Worm (Caenorhabditis elegans) whole organism, young adult: ENCODE data around the gene K03A11.4.

ENCODE experiments used
- B0019.2 ChIP-seq: fragments of 200-800 bp; sonication (Bioruptor generic); conservative IDR thresholded peaks from 2 replicates; pipeline ENCODE4 v1.3.6; 2022; ENCODE audit warnings: missing genetic modification reagents, missing genetic modification characterization, missing compliant biosample characterization
- C17E4.6 ChIP-seq: fragments of 200-800 bp; sonication (Bioruptor generic); IDR thresholded peaks from 2 replicates; pipeline ENCODE4 v1.3.6; 2022; ENCODE audit warnings: missing genetic modification reagents, missing genetic modification characterization, missing compliant biosample characterization
- F22D6.2 ChIP-seq: sonication (generic microtip); optimal IDR thresholded peaks from 2 replicates; lab custom pipeline; 2016; ENCODE audit warnings: mild to moderate bottlenecking, missing genetic modification characterization, missing compliant biosample characterization
- F57A8.1 ChIP-seq: fragments of 200-800 bp; sonication (Bioruptor generic); optimal IDR thresholded peaks from 2 replicates; lab custom pipeline; 2018; ENCODE audit warnings: mild to moderate bottlenecking, missing genetic modification characterization, moderate library complexity, missing compliant biosample characterization
- Y53F4B.3 ChIP-seq: fragments of 200-800 bp; sonication (Bioruptor generic); IDR thresholded peaks from 2 replicates; pipeline ENCODE4 v1.3.6; 2022; ENCODE audit warnings: missing genetic modification reagents, missing genetic modification characterization, missing compliant biosample characterization
- Y79H2A.3 ChIP-seq: fragments of 200-800 bp; sonication (Bioruptor generic); conservative IDR thresholded peaks from 2 replicates; pipeline ENCODE4 v1.3.6; 2022; ENCODE audit warnings: missing genetic modification reagents, missing genetic modification characterization, missing compliant biosample characterization
- akir-1 ChIP-seq: fragments of 200-800 bp; sonication (Bioruptor generic); optimal IDR thresholded peaks from 2 replicates; lab custom pipeline; 2018; ENCODE audit warnings: mild to moderate bottlenecking, missing genetic modification characterization, moderate library complexity, missing compliant biosample characterization
- ama-1 ChIP-seq, 3 experiments: fragments of 150-350 bp in 1 of 3; sonication (generic microtip) in 2 of 3; optimal IDR thresholded peaks; 2 replicates each; lab custom pipeline; 2014 to 2018; ENCODE audit warnings: missing biosample characterization in 2 of 3, missing genetic modification characterization in 2 of 3, missing genetic modification reagents in 2 of 3
- athp-1 ChIP-seq: sonication (generic microtip); optimal IDR thresholded peaks from 2 replicates; lab custom pipeline; 2017; ENCODE audit warnings: mild to moderate bottlenecking, missing genetic modification characterization, missing compliant biosample characterization
- ceh-40 ChIP-seq: fragments of 200-800 bp; sonication (Bioruptor generic); IDR thresholded peaks from 2 replicates; pipeline ENCODE4 v1.3.6; 2022; ENCODE audit warnings: missing genetic modification characterization, missing compliant biosample characterization
- ceh-58 ChIP-seq: fragments of 200-800 bp; sonication (Bioruptor generic); IDR thresholded peaks from 2 replicates; pipeline ENCODE4 v1.3.6; 2022; ENCODE audit warnings: missing genetic modification characterization, missing compliant biosample characterization
- dox-1 ChIP-seq: fragments of 200-800 bp; sonication (Bioruptor generic); IDR thresholded peaks from 2 replicates; pipeline ENCODE4 v1.3.6; 2022; ENCODE audit warnings: missing genetic modification reagents, missing genetic modification characterization, missing compliant biosample characterization
- gei-17 ChIP-seq: fragments of 200-800 bp; sonication (Bioruptor generic); optimal IDR thresholded peaks from 2 replicates; lab custom pipeline; 2018; ENCODE audit warnings: mild to moderate bottlenecking, missing genetic modification characterization, missing compliant biosample characterization
- him-1 ChIP-seq: sonication (generic microtip); optimal IDR thresholded peaks from 2 replicates; lab custom pipeline; 2016; ENCODE audit warnings: missing genotype, missing genetic modification reagents, missing genetic modification characterization, missing compliant biosample characterization
- hlh-12 ChIP-seq: sonication (generic microtip); optimal IDR thresholded peaks from 2 replicates; lab custom pipeline; 2016; ENCODE audit warnings: missing genetic modification characterization, missing compliant biosample characterization
- hlh-26 ChIP-seq: fragments of 200-800 bp; sonication (Bioruptor generic); conservative IDR thresholded peaks from 2 replicates; pipeline ENCODE4 v1.3.6; 2022; ENCODE audit warnings: missing genetic modification reagents, missing genetic modification characterization, missing compliant biosample characterization
- hmg-20 ChIP-seq: fragments of 200-800 bp; sonication (Bioruptor generic); IDR thresholded peaks from 2 replicates; pipeline ENCODE4 v1.3.6; 2022; ENCODE audit warnings: missing genetic modification reagents, missing genetic modification characterization, missing compliant biosample characterization
- hrde-1 ChIP-seq: sonication (generic microtip); optimal IDR thresholded peaks from 2 replicates; lab custom pipeline; 2016; ENCODE audit warnings: missing genetic modification characterization, mild to moderate bottlenecking, missing compliant biosample characterization, moderate library complexity, missing genotype, missing genetic modification reagents, borderline replicate concordance
- lir-1 ChIP-seq: fragments of 200-800 bp; sonication (Bioruptor generic); conservative IDR thresholded peaks from 2 replicates; pipeline ENCODE4 v1.3.6; 2022; ENCODE audit warnings: missing genetic modification reagents, missing genetic modification characterization, missing compliant biosample characterization
- madf-6 ChIP-seq: fragments of 200-800 bp; sonication (Bioruptor generic); IDR thresholded peaks from 2 replicates; pipeline ENCODE4 v1.3.6; 2022; ENCODE audit warnings: missing genetic modification reagents, missing genetic modification characterization, missing compliant biosample characterization
- madf-8 ChIP-seq: fragments of 200-800 bp; sonication (Bioruptor generic); conservative IDR thresholded peaks from 2 replicates; pipeline ENCODE4 v1.3.6; 2022; ENCODE audit warnings: missing genetic modification reagents, missing genetic modification characterization, missing compliant biosample characterization
- mcd-1 ChIP-seq: fragments of 200-800 bp; sonication (Bioruptor generic); IDR thresholded peaks from 2 replicates; pipeline ENCODE4 v1.3.6; 2022; ENCODE audit warnings: missing genetic modification reagents, missing genetic modification characterization, missing compliant biosample characterization
- nfya-2 ChIP-seq: fragments of 200-800 bp; sonication (Bioruptor generic); IDR thresholded peaks from 2 replicates; pipeline ENCODE4 v1.3.6; 2022; ENCODE audit warnings: missing genetic modification reagents, missing genetic modification characterization, missing compliant biosample characterization
- pbrm-1 ChIP-seq: fragments of 200-800 bp; sonication (Bioruptor generic); IDR thresholded peaks from 2 replicates; pipeline ENCODE4 v1.3.6; 2022; ENCODE audit warnings: missing genetic modification reagents, missing genetic modification characterization, missing compliant biosample characterization
- rpc-1 ChIP-seq, 2 experiments: fragments of 150-350 bp in 1 of 2; sonication (generic microtip) in 1 of 2; optimal IDR thresholded peaks; 2 replicates each; lab custom pipeline; 2014 to 2018; ENCODE audit warnings: missing biosample characterization in 1 of 2, missing genetic modification characterization in 1 of 2, missing genetic modification reagents in 1 of 2, missing genotype in 1 of 2
- snpc-1.3 ChIP-seq: sonication (generic microtip); optimal IDR thresholded peaks from 2 replicates; lab custom pipeline; 2017; ENCODE audit warnings: missing genetic modification characterization, mild to moderate bottlenecking, missing compliant biosample characterization, antibody characterized with exemption, moderate library complexity, missing genotype, missing genetic modification reagents; ENCODE audit not compliant: insufficient read depth
- sptf-2 ChIP-seq: fragments of 200-800 bp; sonication (Bioruptor generic); optimal IDR thresholded peaks from 2 replicates; lab custom pipeline; 2018; ENCODE audit warnings: mild to moderate bottlenecking, missing genetic modification characterization, missing compliant biosample characterization
- unc-130 ChIP-seq: sonication (generic microtip); optimal IDR thresholded peaks from 2 replicates; lab custom pipeline; 2016; ENCODE audit warnings: missing genetic modification reagents, missing genetic modification characterization, missing compliant biosample characterization
- unc-62 ChIP-seq: fragments of 150-350 bp; optimal IDR thresholded peaks from 2 replicates; lab custom pipeline; 2014; ENCODE audit warnings: missing biosample characterization, missing genetic modification reagents, missing genetic modification characterization
- xnd-1 ChIP-seq: sonication (generic microtip); optimal IDR thresholded peaks from 2 replicates; lab custom pipeline; 2016; ENCODE audit warnings: missing genotype, missing genetic modification reagents, missing genetic modification characterization, missing compliant biosample characterization
- zfh-2 ChIP-seq: fragments of 200-800 bp; sonication (Bioruptor generic); conservative IDR thresholded peaks from 2 replicates; pipeline ENCODE4 v1.3.6; 2022; ENCODE audit warnings: missing genetic modification reagents, missing genetic modification characterization, missing compliant biosample characterization
- zim-3 ChIP-seq: sonication (generic microtip); optimal IDR thresholded peaks from 2 replicates; lab custom pipeline; 2017; ENCODE audit warnings: mild to moderate bottlenecking, missing genetic modification characterization, moderate library complexity, missing compliant biosample characterization
- ztf-26 ChIP-seq: sonication (generic microtip); optimal IDR thresholded peaks from 2 replicates; lab custom pipeline; 2017; ENCODE audit warnings: missing genetic modification characterization, missing compliant biosample characterization
- ztf-3 ChIP-seq: fragments of 200-800 bp; sonication (Bioruptor generic); optimal IDR thresholded peaks from 2 replicates; lab custom pipeline; 2018; ENCODE audit warnings: mild to moderate bottlenecking, missing genetic modification characterization, missing compliant biosample characterization
- ztf-6 ChIP-seq: fragments of 200-800 bp; sonication (Bioruptor generic); IDR thresholded peaks from 2 replicates; pipeline ENCODE4 v1.3.6; 2022; ENCODE audit warnings: missing genetic modification reagents, missing genetic modification characterization, missing compliant biosample characterization

The K03A11.4 gene

DNA sequence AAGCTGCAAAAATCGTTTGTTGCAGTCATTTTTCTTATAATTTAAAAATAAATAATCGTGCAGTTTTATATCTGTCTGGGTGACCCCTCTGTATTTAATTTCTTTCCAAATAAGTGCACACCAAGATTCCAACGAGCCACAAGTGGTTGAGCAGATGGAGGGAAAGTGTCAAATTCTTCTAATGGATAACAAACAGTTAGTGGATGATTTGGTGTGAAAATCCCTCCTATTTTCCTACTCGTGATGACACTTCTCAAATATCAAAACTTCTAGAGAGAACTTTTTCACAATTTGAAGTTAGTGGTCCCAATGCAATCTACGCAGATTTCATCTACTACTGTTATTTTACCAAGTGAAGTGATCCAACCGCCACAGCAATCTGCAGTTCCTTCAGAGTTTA, 3.6 kb upstream of the K03A11.4 start, which contains the start of gene ceh-28:
Gene ceh-28, plus strand, starts transcription at position 301 of the 400 bp plus-strand sequence.
- TF ChIP-seq hrde-1 (tag; lab: Kevin White, UChicago) (no peak), F22D6.2 (tag; lab: Kevin White, UChicago) (no peak), rpc-1 (optimal IDR thresholded peaks at IDR 0.05; lab: Kevin White, UChicago) (no peak), rpc-1 (tag; optimal IDR thresholded peaks at IDR 0.05; lab: Kevin White, UChicago) (no peak), C17E4.6 (GFP tag; lab: Robert Waterston, UW) (no peak), Y53F4B.3 (GFP tag; lab: Robert Waterston, UW) (no peak), gei-17 (no peak), him-1 (tag; lab: Kevin White, UChicago) (no peak), ztf-26 (tag; lab: Kevin White, UChicago) (no peak), akir-1 (GFP tag; lab: Kevin White, UChicago) (no peak), unc-130 (GFP tag; lab: Kevin White, UChicago) (no peak), mcd-1 (GFP tag; lab: Robert Waterston, UW) (no peak), xnd-1 (tag; lab: Kevin White, UChicago) (no peak), nfya-2 (GFP tag; lab: Robert Waterston, UW) (no peak), athp-1 (no peak), hlh-12 (tag; lab: Kevin White, UChicago) (no peak), lir-1 (no peak), B0019.2 (no peak), F57A8.1 (no peak), hmg-20 (no peak), madf-8 (GFP tag; lab: Robert Waterston, UW) (no peak)

ce11 chrX:13082326-13082725, 4.4 kb downstream of the K03A11.4 start, which contains the start of gene str-10:
str-10 (plus strand) TSS chrX:13082626.
- TF ChIP-seq dox-1 (no peak), ztf-3 (GFP tag; lab: Kevin White, UChicago) (no peak), ceh-58 (no peak), C17E4.6 (GFP tag; lab: Robert Waterston, UW) (no peak), snpc-1.3 (no peak), ama-1 (optimal IDR thresholded peaks at IDR 0.05; lab: Kevin White, UChicago) (no peak), ama-1 (GFP tag; optimal IDR thresholded peaks at IDR 0.05; lab: Kevin White, UChicago) (no peak), pbrm-1 (GFP tag; lab: Robert Waterston, UW) (no peak), ceh-40 (GFP tag; lab: Robert Waterston, UW) (no peak), ztf-6 (no peak), zim-3 (tag; lab: Kevin White, UChicago) (no peak), madf-6 (no peak)

ce11 chrX:13084273-13084672, 6.3 kb downstream of the K03A11.4 start, which contains the start of gene R03G8.1:
R03G8.1 (plus strand) TSS chrX:13084573.
- no peak for TF ChIP-seq Y79H2A.3 (GFP tag; lab: Robert Waterston, UW)
- no peak for TF ChIP-seq lir-1
- TF ChIP-seq snpc-1.3 = no peak
- TF ChIP-seq unc-62 (GFP tag; lab: Kevin White, UChicago) = no peak
- no peak for TF ChIP-seq hlh-26
- no peak for TF ChIP-seq ama-1 (optimal IDR thresholded peaks at IDR 0.05; lab: Kevin White, UChicago)
- no peak for TF ChIP-seq ama-1 (GFP tag; optimal IDR thresholded peaks at IDR 0.05; lab: Kevin White, UChicago)
- no peak for TF ChIP-seq C17E4.6 (GFP tag; lab: Robert Waterston, UW)
- TF ChIP-seq hlh-12 (tag; lab: Kevin White, UChicago) = no peak
- TF ChIP-seq zfh-2 = no peak
- no peak for TF ChIP-seq akir-1 (GFP tag; lab: Kevin White, UChicago)
- no peak for TF ChIP-seq sptf-2
